Fruit fly (Drosophila melanogaster) whole organism, embryonic: Measurements from ENCODE around the gene sunn.

Experiments used
- ATbp ChIP-seq: fragments of 200-800 bp; sonication (Bioruptor generic); optimal IDR thresholded peaks from 2 replicates; lab custom pipeline; 2017; ENCODE audit warnings: missing biosample characterization, mild to moderate bottlenecking, missing genetic modification characterization, missing genetic modification reagents
- CG32767 ChIP-seq: fragments of 200-800 bp; sonication (Bioruptor generic); IDR thresholded peaks from 2 replicates; pipeline ENCODE4 v1.3.6; 2022; ENCODE audit warnings: missing biosample characterization, missing genetic modification characterization
- CG7987 ChIP-seq: fragments of 200-800 bp; sonication (Bioruptor generic); optimal IDR thresholded peaks from 2 replicates; lab custom pipeline; 2018; ENCODE audit warnings: missing biosample characterization, mild to moderate bottlenecking, missing genetic modification characterization, moderate library complexity
- Opbp ChIP-seq: fragments of 200-800 bp; sonication (Bioruptor generic); IDR thresholded peaks from 3 replicates; pipeline ENCODE4 v1.3.6; 2022; ENCODE audit warnings: missing biosample characterization, missing genetic modification characterization; ENCODE audit not compliant: partially characterized antibody
- exex ChIP-seq: fragments of 200-800 bp; sonication (Bioruptor generic); optimal IDR thresholded peaks from 4 replicates; lab custom pipeline; 2018; ENCODE audit warnings: missing biosample characterization, mild to moderate bottlenecking, missing genetic modification characterization, moderate library complexity
- ind ChIP-seq: fragments of 200-800 bp; sonication (Bioruptor generic); optimal IDR thresholded peaks from 3 replicates; lab custom pipeline; 2016; ENCODE audit warnings: missing biosample characterization, missing genetic modification characterization
- kay ChIP-seq: fragments of 200-800 bp; sonication (Bioruptor generic); optimal IDR thresholded peaks from 2 replicates; lab custom pipeline; 2016; ENCODE audit warnings: missing biosample characterization, missing genetic modification characterization
- org-1 ChIP-seq: fragments of 200-800 bp; sonication (Bioruptor generic); optimal IDR thresholded peaks from 2 replicates; lab custom pipeline; 2017; ENCODE audit warnings: missing biosample characterization, missing genetic modification characterization
- trh ChIP-seq: fragments of 200-800 bp; sonication (Bioruptor generic); optimal IDR thresholded peaks from 2 replicates; lab custom pipeline; 2016; ENCODE audit warnings: missing biosample characterization, missing genetic modification characterization
- wor ChIP-seq: fragments of 200-800 bp; sonication (Bioruptor generic); IDR thresholded peaks from 2 replicates; pipeline ENCODE4 v1.3.6; 2022; ENCODE audit warnings: missing biosample characterization, missing genetic modification characterization

- TF ChIP-seq trh (GFP tag; lab: Kevin White, UChicago) (no peak), exex (tag; lab: Kevin White, UChicago) (no peak), wor (GFP tag; lab: Robert Waterston, UW) (no peak), org-1 (no peak), ATbp (GFP tag; lab: Kevin White, UChicago) (no peak), Opbp (GFP tag; lab: Robert Waterston, UW) (no peak), kay (GFP tag; lab: Kevin White, UChicago) (no peak), CG7987 (GFP tag; lab: Kevin White, UChicago) (no peak), CG32767 (GFP tag; lab: Robert Waterston, UW) (no peak), ind (GFP tag; lab: Kevin White, UChicago) (no peak)
These were observed 46.3 kb downstream of the sunn start, which contains the start of gene Tim13 for dm6 chr3L:11774401-11774800.
